Fruit fly (Drosophila melanogaster) S2 (cell line): Measurements from ENCODE around the gene CG44437.

Experiments used
- CG8478 ChIP-seq: fragments of >200 bp; optimal IDR thresholded peaks from 2 replicates; lab custom pipeline; 2018
- CTCF ChIP-seq, 2 experiments: fragments of >200 bp; optimal IDR thresholded peaks; 2 replicates each; lab custom pipeline; 2018

CG44437 gene

DNA sequence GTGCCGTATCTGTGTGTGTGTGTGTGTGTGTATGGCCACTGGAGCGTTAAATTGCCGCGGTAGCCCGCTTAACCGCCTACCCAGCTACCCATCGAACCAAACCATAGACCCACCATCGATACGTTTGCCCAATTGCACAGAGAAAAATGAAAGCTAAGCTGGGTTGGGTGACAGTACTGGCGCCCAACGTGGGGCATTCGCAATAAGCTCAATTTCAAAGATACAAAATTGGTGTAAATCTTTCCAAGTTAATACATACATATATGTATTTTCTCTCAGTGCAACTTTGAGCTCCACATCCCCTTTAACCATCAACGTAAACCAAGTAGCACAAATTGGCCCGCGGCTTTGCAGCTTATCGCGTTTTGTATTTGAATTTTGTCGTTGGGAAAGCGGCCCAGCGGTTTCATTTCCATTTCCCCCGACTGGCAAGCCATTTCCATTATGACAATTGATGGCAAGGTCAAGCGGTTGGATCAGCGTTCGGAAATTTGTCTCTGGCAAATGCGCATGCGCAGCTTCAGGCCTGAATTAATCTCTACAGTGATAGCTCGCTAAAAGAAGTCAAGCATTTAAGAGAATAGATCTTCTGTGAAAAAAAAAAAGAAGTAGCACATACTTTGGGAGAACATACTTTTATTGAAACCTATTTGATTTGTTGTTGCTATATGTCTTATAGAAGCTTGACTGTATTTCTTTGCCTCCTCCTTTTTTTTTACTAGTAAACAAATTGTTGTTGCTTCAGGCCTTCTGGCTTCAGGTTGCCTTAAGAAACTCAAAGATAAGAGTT, 30.5 kb upstream of the CG44437 start:
- TF ChIP-seq CTCF (optimal IDR thresholded peaks at IDR 0.05; lab: Kevin White, UChicago) = no peak
- no peak for TF ChIP-seq CG8478 (lab: Kevin White, UChicago)

dm6 chrX:13230974-13231373, 28.9 kb upstream of the CG44437 start:
- TF ChIP-seq CG8478 (lab: Kevin White, UChicago) = no peak
- TF ChIP-seq CTCF (optimal IDR thresholded peaks at IDR 0.05; lab: Kevin White, UChicago) = no peak

DNA sequence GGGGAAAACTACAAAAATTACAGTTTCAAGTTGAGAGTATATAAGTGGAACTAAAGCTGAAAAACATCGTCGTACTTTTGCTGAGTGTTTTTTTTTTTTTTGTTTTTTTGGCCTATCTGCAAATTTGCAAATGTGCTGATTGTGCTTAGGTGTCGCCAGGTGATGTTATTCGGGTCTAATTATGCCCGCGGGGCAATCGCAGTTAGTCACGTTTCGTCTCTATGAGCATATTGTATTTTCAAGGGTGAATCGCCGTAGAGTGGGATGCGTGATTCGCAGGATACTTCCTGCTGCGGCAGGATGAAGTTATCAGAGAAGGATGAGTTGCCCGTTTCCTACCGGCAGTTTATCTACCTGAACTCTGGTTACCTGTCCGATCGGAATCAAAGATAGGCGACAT, 27.8 kb upstream of the CG44437 start:
- TF ChIP-seq CTCF (optimal IDR thresholded peaks at IDR 0.05; lab: Kevin White, UChicago) (no peak), CG8478 (lab: Kevin White, UChicago) (no peak)

dm6 chrX:13229217-13229616, 27.2 kb upstream of the CG44437 start:
- TF ChIP-seq CTCF (optimal IDR thresholded peaks at IDR 0.05; lab: Kevin White, UChicago) = no peak
- TF ChIP-seq CG8478 (lab: Kevin White, UChicago) = no peak

dm6 chrX:13228208-13228606, 26.1 kb upstream of the CG44437 start:
- TF ChIP-seq CTCF (optimal IDR thresholded peaks at IDR 0.05; lab: Kevin White, UChicago) = no peak
- no peak for TF ChIP-seq CG8478 (lab: Kevin White, UChicago)

dm6 chrX:13227505-13228207, 25.6 kb upstream of the CG44437 start:
- no peak for TF ChIP-seq CTCF (optimal IDR thresholded peaks at IDR 0.05; lab: Kevin White, UChicago)
- no peak for TF ChIP-seq CG8478 (lab: Kevin White, UChicago)

DNA sequence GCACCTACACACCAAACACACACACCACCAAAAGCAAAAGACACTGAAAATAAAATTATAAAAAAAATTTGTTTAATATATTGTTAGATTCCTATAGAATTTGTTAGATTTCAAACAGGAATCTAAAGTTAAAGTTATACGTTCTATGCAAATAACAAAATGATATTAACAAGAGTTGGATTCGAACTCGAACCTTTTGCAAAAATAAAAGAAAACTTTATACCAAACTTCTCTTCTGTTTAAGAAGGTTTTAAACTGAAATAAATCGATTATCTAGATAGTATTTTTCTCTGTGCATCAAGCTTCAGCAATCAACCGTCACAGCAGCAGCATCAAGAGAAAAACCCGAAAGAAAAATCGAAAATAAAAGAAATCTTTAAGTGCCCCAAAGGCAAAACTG, 24.4 kb upstream of the CG44437 start:
- TF ChIP-seq CTCF (optimal IDR thresholded peaks at IDR 0.05; lab: Kevin White, UChicago) (no peak), CG8478 (lab: Kevin White, UChicago) (no peak)

DNA sequence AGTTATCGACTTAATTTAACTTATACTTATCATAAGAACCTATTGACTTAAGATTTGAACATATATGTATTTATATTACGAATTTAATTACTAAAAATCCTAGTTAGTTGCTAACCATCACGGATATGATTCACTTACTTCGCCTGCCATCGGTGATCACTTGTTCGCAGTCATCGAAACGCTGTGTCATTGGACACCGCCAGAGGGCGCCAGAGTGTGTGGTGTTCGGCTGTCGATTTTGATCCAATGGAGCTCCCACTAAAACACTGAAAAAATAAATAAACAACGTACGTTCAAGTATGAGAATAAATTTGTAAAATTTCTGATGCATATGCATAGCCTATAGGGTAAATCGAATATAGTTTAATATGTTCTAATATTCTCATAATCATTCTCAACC, 22.8 kb upstream of the CG44437 start:
- TF ChIP-seq CG8478 (lab: Kevin White, UChicago) (no peak), CTCF (optimal IDR thresholded peaks at IDR 0.05; lab: Kevin White, UChicago) (peak; percentile 70 to 85)

DNA sequence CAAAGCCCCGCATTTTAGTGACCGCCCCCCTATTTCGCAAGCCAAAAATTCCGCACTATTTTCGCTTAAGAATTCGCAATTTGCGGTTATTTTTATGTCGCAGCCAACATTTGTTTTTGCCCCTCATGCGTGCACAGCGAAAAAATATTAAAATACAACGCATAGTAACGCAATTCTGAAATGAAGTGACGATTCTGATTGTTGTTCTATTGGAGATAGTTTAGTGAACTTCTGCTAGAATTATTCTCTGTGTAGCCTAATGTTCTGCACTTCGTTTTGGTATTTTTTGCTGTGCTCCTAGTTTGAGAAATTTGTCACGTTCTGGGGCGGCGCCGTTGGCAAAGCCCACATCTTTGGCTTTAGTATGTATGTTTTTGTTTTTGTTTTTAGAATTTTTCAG, 19.8 kb upstream of the CG44437 start:
- TF ChIP-seq CG8478 (lab: Kevin White, UChicago) (no peak), CTCF (optimal IDR thresholded peaks at IDR 0.05; lab: Kevin White, UChicago) (no peak)

DNA sequence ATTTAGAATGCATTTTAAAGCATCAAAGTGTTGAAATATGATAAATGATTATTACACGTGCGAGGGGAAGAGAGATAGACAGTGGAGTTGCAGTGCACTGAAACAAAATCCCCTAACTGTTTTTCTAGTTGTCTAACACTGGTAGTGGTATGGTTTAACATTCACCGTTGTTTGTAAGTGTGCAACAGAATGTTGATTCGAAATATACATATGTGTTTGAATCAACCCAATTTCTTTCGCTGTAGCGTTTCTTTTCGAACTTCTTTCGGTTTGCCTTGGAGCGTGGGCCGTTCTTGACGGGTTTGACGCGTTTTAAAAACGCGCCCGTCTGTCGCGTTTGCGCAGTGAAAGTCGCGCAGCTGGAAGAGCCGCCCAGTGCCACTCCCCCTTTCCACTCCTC, 19.2 kb upstream of the CG44437 start:
- TF ChIP-seq CTCF (optimal IDR thresholded peaks at IDR 0.05; lab: Kevin White, UChicago) (no peak), CG8478 (lab: Kevin White, UChicago) (no peak)

DNA sequence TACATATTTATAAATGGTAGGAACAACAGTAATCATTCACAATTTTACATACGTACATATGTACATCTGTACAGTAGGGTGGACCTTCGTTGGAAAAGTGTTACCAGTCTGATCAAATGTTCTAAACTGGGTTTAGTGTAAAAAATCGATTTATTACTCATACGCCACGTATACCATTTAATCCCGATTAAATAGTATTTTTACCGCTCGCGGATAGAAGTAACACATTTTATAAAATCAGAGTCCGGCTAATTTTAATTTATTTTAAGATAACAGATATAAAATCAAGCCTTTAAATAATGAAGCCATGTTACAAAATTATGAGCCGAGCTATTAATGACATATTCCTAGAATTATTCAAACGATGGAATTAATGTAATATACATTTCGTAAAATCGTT, 18.4 kb upstream of the CG44437 start:
- no peak for TF ChIP-seq CG8478 (lab: Kevin White, UChicago)
- no peak for TF ChIP-seq CTCF (optimal IDR thresholded peaks at IDR 0.05; lab: Kevin White, UChicago)

dm6 chrX:13219290-13219689, 17.2 kb upstream of the CG44437 start:
- TF ChIP-seq CTCF (optimal IDR thresholded peaks at IDR 0.05; lab: Kevin White, UChicago) (no peak), CG8478 (lab: Kevin White, UChicago) (no peak)

dm6 chrX:13214056-13214455, 12.0 kb upstream of the CG44437 start:
- TF ChIP-seq CG8478 (lab: Kevin White, UChicago) = no peak
- no peak for TF ChIP-seq CTCF (optimal IDR thresholded peaks at IDR 0.05; lab: Kevin White, UChicago)

dm6 chrX:13212138-13212481, 10.0 kb upstream of the CG44437 start, which contains the start of gene REG:
Gene REG (plus strand): TSS chrX:13212325.
- TF ChIP-seq CG8478 (lab: Kevin White, UChicago) (no peak), CTCF (optimal IDR thresholded peaks at IDR 0.05; lab: Kevin White, UChicago) (no peak)

DNA sequence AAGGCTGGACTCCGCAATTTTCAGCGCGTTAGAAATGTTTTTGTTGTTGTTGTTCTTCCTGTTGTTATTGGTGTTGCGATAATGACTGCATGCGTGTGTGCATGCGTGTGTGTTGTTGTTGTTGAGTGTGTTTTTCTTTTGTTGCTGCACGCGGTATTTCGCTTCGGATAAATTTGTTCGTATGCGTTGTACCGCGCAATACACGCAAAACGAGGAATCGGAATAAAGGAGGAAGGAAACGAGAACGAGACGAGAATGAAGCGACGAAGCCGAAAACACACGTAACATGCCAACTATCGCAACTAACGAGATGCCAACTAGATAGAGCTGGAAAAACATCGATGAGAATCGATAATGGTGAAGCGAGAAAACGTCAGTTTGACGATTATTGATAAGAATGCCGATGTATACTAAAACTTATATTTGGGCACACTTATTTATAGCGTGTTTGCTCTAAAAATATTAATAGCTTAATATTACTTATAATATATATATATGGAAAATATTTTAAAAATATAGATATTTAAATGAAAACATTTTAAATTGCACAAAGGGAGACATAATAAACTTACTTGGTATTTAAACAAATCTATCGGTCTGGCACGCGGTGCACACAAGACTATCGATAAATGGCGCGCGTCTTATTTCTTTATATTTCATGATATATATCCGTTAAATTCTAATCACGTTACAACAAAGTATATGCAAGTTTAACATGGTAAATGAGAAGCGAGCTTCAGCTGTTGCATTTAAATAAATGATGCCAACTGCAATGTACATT, 9.5 kb upstream of the CG44437 start, which contains the start of gene sno:
sno (minus strand) TSS at position 318 of the 781 bp plus-strand sequence.
- TF ChIP-seq CG8478 (lab: Kevin White, UChicago) = no peak
- no peak for TF ChIP-seq CTCF (optimal IDR thresholded peaks at IDR 0.05; lab: Kevin White, UChicago)
